Fruit fly (Drosophila melanogaster): Measurements from ENCODE around the gene CG18428.

DNA sequence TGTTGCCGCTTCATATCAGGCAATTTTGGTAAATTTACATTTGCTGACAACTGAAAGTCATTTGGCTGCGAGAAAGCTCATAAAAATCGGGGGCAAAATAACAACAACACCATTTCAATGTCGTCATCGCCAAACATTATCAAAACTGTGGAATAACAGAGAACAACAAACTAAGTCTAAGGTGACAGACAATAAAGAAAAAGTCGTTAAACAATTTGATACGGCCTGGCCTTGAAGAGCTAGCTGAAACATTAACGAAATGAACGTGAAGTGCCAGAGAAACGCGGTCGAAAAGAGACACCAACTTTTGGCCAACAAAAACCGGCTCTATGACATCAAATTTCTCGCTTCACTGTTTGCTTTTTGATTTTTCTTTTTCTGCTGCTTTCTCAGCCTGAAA is 19.0 kb upstream of the CG18428 start:
- TF ChIP-seq CG1620 (GFP tag; optimal IDR thresholded peaks at IDR 0.05) (no peak), pad (GFP tag; optimal IDR thresholded peaks at IDR 0.05) (no peak), ovo (GFP tag; optimal IDR thresholded peaks at IDR 0.05) (no peak), CG14711 (tag; optimal IDR thresholded peaks at IDR 0.05) (no peak), cnc (optimal IDR thresholded peaks at IDR 0.05) (no peak), bab1 (GFP tag; optimal IDR thresholded peaks at IDR 0.05) (no peak), CG7101 (tag; optimal IDR thresholded peaks at IDR 0.05) (no peak), CG7045 (GFP tag; optimal IDR thresholded peaks at IDR 0.05) (no peak), Hr96 (GFP tag; optimal IDR thresholded peaks at IDR 0.05) (no peak), toe (GFP tag; optimal IDR thresholded peaks at IDR 0.05) (no peak), cic (GFP tag; optimal IDR thresholded peaks at IDR 0.05) (no peak)
